Fruit fly (Drosophila melanogaster) whole organism, embryonic: ENCODE data around the gene cd.

Source experiments
- Awh ChIP-seq: fragments of 200-800 bp; sonication (Bioruptor generic); IDR thresholded peaks from 2 replicates; pipeline ENCODE4, ENCODE4 v1.3.6; 2022; ENCODE audit warnings: missing biosample characterization, missing genetic modification characterization
- B-H1 ChIP-seq: fragments of 200-800 bp; sonication (Bioruptor generic); IDR thresholded peaks from 3 replicates; pipeline ENCODE4 v1.3.6; 2022; ENCODE audit warnings: missing biosample characterization, missing genetic modification characterization
- B-H2 ChIP-seq: fragments of 200-800 bp; sonication (Bioruptor generic); optimal IDR thresholded peaks from 2 replicates; lab custom pipeline; 2018; ENCODE audit warnings: missing biosample characterization, mild to moderate bottlenecking, missing genetic modification characterization
- CG10654 ChIP-seq: fragments of 200-800 bp; sonication (Bioruptor generic); optimal IDR thresholded peaks from 2 replicates; lab custom pipeline; 2016; ENCODE audit warnings: missing biosample characterization, missing genetic modification characterization
- CG14710 ChIP-seq: fragments of 200-800 bp; sonication (Bioruptor generic); optimal IDR thresholded peaks from 3 replicates; lab custom pipeline; 2019; ENCODE audit warnings: missing biosample characterization, mild to moderate bottlenecking, missing genetic modification characterization, moderate library complexity
- CG15011 ChIP-seq: fragments of 200-800 bp; sonication (Bioruptor generic); optimal IDR thresholded peaks from 3 replicates; lab custom pipeline; 2018; ENCODE audit warnings: missing biosample characterization, mild to moderate bottlenecking, missing genetic modification characterization
- CG16779 ChIP-seq: fragments of 200-800 bp; sonication (Bioruptor generic); IDR thresholded peaks from 2 replicates; pipeline ENCODE4 v1.3.6; 2022; ENCODE audit warnings: missing biosample characterization, missing genetic modification characterization
- CG16815 ChIP-seq: fragments of 200-800 bp; sonication (Bioruptor generic); optimal IDR thresholded peaks from 3 replicates; lab custom pipeline; 2017; ENCODE audit warnings: missing biosample characterization, mild to moderate bottlenecking, missing genetic modification characterization
- CG17912 ChIP-seq: fragments of 200-800 bp; sonication (Bioruptor generic); optimal IDR thresholded peaks from 2 replicates; lab custom pipeline; 2018; ENCODE audit warnings: missing biosample characterization, mild to moderate bottlenecking, missing genetic modification characterization
- CG18764 ChIP-seq: fragments of 200-800 bp; sonication (Bioruptor generic); optimal IDR thresholded peaks from 3 replicates; lab custom pipeline; 2016; ENCODE audit warnings: missing biosample characterization, missing genetic modification characterization
- CG2116 ChIP-seq: fragments of 200-800 bp; sonication (Bioruptor generic); optimal IDR thresholded peaks from 3 replicates; lab custom pipeline; 2018; ENCODE audit warnings: missing biosample characterization, mild to moderate bottlenecking, missing genetic modification characterization
- CG2202 ChIP-seq: fragments of 200-800 bp; sonication (Bioruptor generic); optimal IDR thresholded peaks from 2 replicates; lab custom pipeline; 2018; ENCODE audit warnings: missing biosample characterization, mild to moderate bottlenecking, missing genetic modification characterization
- CG3065 ChIP-seq: fragments of 200-800 bp; sonication (Bioruptor generic); optimal IDR thresholded peaks from 2 replicates; lab custom pipeline; 2016; ENCODE audit warnings: missing biosample characterization, missing genetic modification characterization
- CG32772 ChIP-seq: fragments of 200-800 bp; sonication (Bioruptor generic); IDR thresholded peaks from 2 replicates; pipeline ENCODE4 v1.3.6; 2022; ENCODE audit warnings: missing biosample characterization, missing genetic modification characterization
- CG3407 ChIP-seq: fragments of 200-800 bp; sonication (Bioruptor generic); optimal IDR thresholded peaks from 2 replicates; lab custom pipeline; 2018; ENCODE audit warnings: missing biosample characterization, mild to moderate bottlenecking, missing genetic modification characterization
- CG34422 ChIP-seq: fragments of 200-800 bp; sonication (Bioruptor generic); IDR thresholded peaks from 3 replicates; pipeline ENCODE4 v1.3.6; 2022; ENCODE audit warnings: missing biosample characterization, missing genetic modification characterization
- CG3726 ChIP-seq: fragments of 200-800 bp; sonication (Bioruptor generic); IDR thresholded peaks from 3 replicates; pipeline ENCODE4, ENCODE4 v1.3.6; 2022; ENCODE audit warnings: missing biosample characterization, missing genetic modification characterization
- CG4424 ChIP-seq: fragments of 200-800 bp; sonication (Bioruptor generic); optimal IDR thresholded peaks from 3 replicates; lab custom pipeline; 2016; ENCODE audit warnings: missing biosample characterization, missing genetic modification characterization
- CG4617 ChIP-seq: fragments of 200-800 bp; sonication (Bioruptor generic); optimal IDR thresholded peaks from 3 replicates; lab custom pipeline; 2016; ENCODE audit warnings: missing biosample characterization, missing genetic modification characterization, borderline replicate concordance
- CG6683 ChIP-seq: fragments of 200-800 bp; sonication (Bioruptor generic); optimal IDR thresholded peaks from 2 replicates; lab custom pipeline; 2017; ENCODE audit warnings: missing biosample characterization, mild to moderate bottlenecking, missing genetic modification characterization, missing genetic modification reagents
- CG7357 ChIP-seq: fragments of 200-800 bp; sonication (Bioruptor generic); IDR thresholded peaks from 3 replicates; pipeline ENCODE4 v1.3.6; 2022; ENCODE audit warnings: missing biosample characterization, missing genetic modification characterization
- CG7928 ChIP-seq: fragments of 200-800 bp; sonication (Bioruptor generic); optimal IDR thresholded peaks from 2 replicates; lab custom pipeline; 2017; ENCODE audit warnings: missing biosample characterization, mild to moderate bottlenecking, missing genetic modification characterization
- CG8359 ChIP-seq: fragments of 200-800 bp; sonication (Bioruptor generic); optimal IDR thresholded peaks from 2 replicates; lab custom pipeline; 2017; ENCODE audit warnings: missing biosample characterization, mild to moderate bottlenecking, missing genetic modification characterization, borderline replicate concordance
- Chrac-16 ChIP-seq: fragments of 200-800 bp; sonication (Bioruptor generic); optimal IDR thresholded peaks from 3 replicates; lab custom pipeline; 2016; ENCODE audit warnings: missing biosample characterization, missing genetic modification characterization
- E2f2 ChIP-seq: fragments of 200-800 bp; sonication (Bioruptor generic); IDR thresholded peaks from 2 replicates; pipeline ENCODE4 v1.3.6; 2022; ENCODE audit warnings: missing biosample characterization, missing genetic modification characterization
- Fer3 ChIP-seq: fragments of 200-800 bp; sonication (Bioruptor generic); optimal IDR thresholded peaks from 2 replicates; lab custom pipeline; 2018; ENCODE audit warnings: missing biosample characterization, mild to moderate bottlenecking, missing genetic modification characterization, moderate library complexity
- HLH4C ChIP-seq: fragments of 200-800 bp; sonication (Bioruptor generic); IDR thresholded peaks from 3 replicates; pipeline ENCODE4 v1.3.6; 2022; ENCODE audit warnings: missing biosample characterization, missing genetic modification characterization; ENCODE audit not compliant: partially characterized antibody
- Hand ChIP-seq: fragments of 200-800 bp; sonication (Bioruptor generic); optimal IDR thresholded peaks from 2 replicates; lab custom pipeline; 2017; ENCODE audit warnings: mild to moderate bottlenecking, missing biosample characterization, missing genetic modification reagents, missing genetic modification characterization
- Hmr ChIP-seq: fragments of 200-800 bp; sonication (Bioruptor generic); optimal IDR thresholded peaks from 3 replicates; lab custom pipeline; 2017; ENCODE audit warnings: mild to moderate bottlenecking, missing biosample characterization, missing genetic modification reagents, missing genetic modification characterization
- MESR4 ChIP-seq: fragments of 200-800 bp; sonication (Bioruptor generic); optimal IDR thresholded peaks from 2 replicates; lab custom pipeline; 2018; ENCODE audit warnings: missing biosample characterization, mild to moderate bottlenecking, missing genetic modification characterization, moderate library complexity
- Mad ChIP-seq: fragments of 200-800 bp; sonication (Bioruptor generic); optimal IDR thresholded peaks from 2 replicates; lab custom pipeline; 2016; ENCODE audit warnings: missing biosample characterization, missing genetic modification characterization
- NK7.1 ChIP-seq: fragments of 200-800 bp; sonication (Bioruptor generic); optimal IDR thresholded peaks from 3 replicates; lab custom pipeline; 2016; ENCODE audit warnings: missing biosample characterization, missing genetic modification characterization
- Scr ChIP-seq: fragments of 200-800 bp; sonication (Bioruptor generic); IDR thresholded peaks from 2 replicates; pipeline ENCODE4 v1.3.6; 2022; ENCODE audit warnings: missing biosample characterization, missing genetic modification characterization; ENCODE audit not compliant: partially characterized antibody
- Side ChIP-seq: fragments of 200-800 bp; sonication (Bioruptor generic); optimal IDR thresholded peaks from 2 replicates; lab custom pipeline; 2016; ENCODE audit warnings: missing biosample characterization, missing genetic modification characterization
- Six4 ChIP-seq: fragments of 200-800 bp; sonication (Bioruptor generic); optimal IDR thresholded peaks from 2 replicates; lab custom pipeline; 2016; ENCODE audit warnings: missing biosample characterization, missing genetic modification characterization
- Sry-δ ChIP-seq: fragments of 200-800 bp; sonication (Bioruptor generic); optimal IDR thresholded peaks from 2 replicates; lab custom pipeline; 2016; ENCODE audit warnings: missing biosample characterization, missing genetic modification characterization
- ash1 ChIP-seq: fragments of 200-800 bp; sonication (Bioruptor generic); optimal IDR thresholded peaks from 2 replicates; lab custom pipeline; 2018; ENCODE audit warnings: missing biosample characterization, mild to moderate bottlenecking, missing genetic modification characterization
- crp ChIP-seq, 2 experiments: fragments of 200-800 bp; sonication (Bioruptor generic); optimal IDR thresholded peaks; 2 replicates in 1 of 2; 3 replicates in 1 of 2; lab custom pipeline; 2017; ENCODE audit warnings: missing biosample characterization in 2 of 2, missing genetic modification characterization in 2 of 2, mild to moderate bottlenecking in 1 of 2, moderate library complexity in 1 of 2
- cwo ChIP-seq: fragments of 200-800 bp; sonication (Bioruptor generic); optimal IDR thresholded peaks from 3 replicates; lab custom pipeline; 2017; ENCODE audit warnings: missing biosample characterization, missing genetic modification characterization, mild to moderate bottlenecking, moderate library complexity, missing genetic modification reagents
- dimm ChIP-seq: fragments of 200-800 bp; sonication (Bioruptor generic); IDR thresholded peaks from 2 replicates; pipeline ENCODE4 v1.3.6; 2022; ENCODE audit warnings: missing biosample characterization, missing genetic modification characterization
- ftz-f1 ChIP-seq: fragments of 200-800 bp; sonication (Bioruptor generic); optimal IDR thresholded peaks from 2 replicates; lab custom pipeline; 2016; ENCODE audit warnings: missing biosample characterization, missing genetic modification characterization
- gfzf ChIP-seq: fragments of 200-800 bp; sonication (Bioruptor generic); optimal IDR thresholded peaks from 2 replicates; lab custom pipeline; 2016; ENCODE audit warnings: missing biosample characterization, mild to moderate bottlenecking, missing genetic modification characterization, moderate library complexity
- grn ChIP-seq: fragments of 200-800 bp; sonication (Bioruptor generic); optimal IDR thresholded peaks from 3 replicates; lab custom pipeline; 2017; ENCODE audit warnings: missing biosample characterization, missing genetic modification characterization
- ham ChIP-seq: fragments of 200-800 bp; sonication (Bioruptor generic); IDR thresholded peaks from 2 replicates; pipeline ENCODE4 v1.3.6; 2022; ENCODE audit warnings: missing biosample characterization, missing genetic modification characterization
- hbn ChIP-seq: fragments of 200-800 bp; sonication (Bioruptor generic); IDR thresholded peaks from 2 replicates; pipeline ENCODE4 v1.3.6; 2022; ENCODE audit warnings: missing biosample characterization, missing genetic modification characterization; ENCODE audit not compliant: partially characterized antibody
- nmo ChIP-seq: fragments of 200-800 bp; sonication (Bioruptor generic); optimal IDR thresholded peaks from 2 replicates; lab custom pipeline; 2018; ENCODE audit warnings: missing biosample characterization, mild to moderate bottlenecking, missing genetic modification characterization, moderate library complexity
- pan ChIP-seq, 4 experiments: fragments of >200 bp in 3 of 4; fragments of 200-800 bp in 1 of 4; sonication (Bioruptor generic) in 1 of 4; optimal IDR thresholded peaks in 3 of 4; IDR thresholded peaks in 1 of 4; 2 replicates each; pipeline versions ENCODE4 v1.3.6 to Lab custom; 2017 to 2022; ENCODE audit warnings: missing biosample characterization in 2 of 4, missing genetic modification characterization in 2 of 4, mixed read lengths in 1 of 4
- psq ChIP-seq: fragments of 200-800 bp; sonication (Bioruptor generic); optimal IDR thresholded peaks from 2 replicates; lab custom pipeline; 2017; ENCODE audit warnings: missing biosample characterization, missing genetic modification characterization
- sug ChIP-seq: fragments of 200-800 bp; optimal IDR thresholded peaks from 2 replicates; lab custom pipeline; 2019; ENCODE audit warnings: missing biosample characterization, mild to moderate bottlenecking, missing genetic modification characterization, moderate library complexity
- trem ChIP-seq: fragments of 200-800 bp; optimal IDR thresholded peaks from 3 replicates; lab custom pipeline; 2019; ENCODE audit warnings: missing biosample characterization, mild to moderate bottlenecking, missing genetic modification characterization, moderate library complexity

The cd gene

DNA sequence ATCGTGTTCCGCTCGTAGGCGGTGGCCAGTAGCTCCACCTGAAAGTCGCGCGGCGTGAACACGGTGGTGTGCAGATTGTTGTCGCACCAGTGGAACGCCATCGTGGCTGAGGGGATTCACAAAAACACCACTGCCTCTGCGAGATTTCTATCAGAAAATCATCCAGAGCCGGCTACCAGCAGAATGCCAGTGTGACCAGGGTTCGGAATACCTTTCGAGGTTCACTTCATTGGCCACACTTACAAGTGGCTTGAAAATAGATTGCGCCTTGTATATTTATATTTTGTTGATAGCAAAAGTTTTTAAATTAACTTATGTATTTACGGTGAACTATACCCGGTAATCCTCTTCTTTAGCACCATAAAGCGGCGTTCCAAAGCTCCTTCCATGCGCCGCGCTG lies 46.2 kb downstream of the cd start, which contains the start of the genes Dcr-1 and CG6985 (continued):
- TF ChIP-seq CG4617 (peak; percentile 56), dimm (GFP tag; lab: Robert Waterston, UW) (no peak), Sry-δ (GFP tag; lab: Kevin White, UChicago) (no peak), ash1 (GFP tag; lab: Kevin White, UChicago) (no peak), CG16815 (GFP tag; lab: Kevin White, UChicago) (no peak), cwo (no peak), CG4424 (no peak), Scr (peak; percentile 32), B-H2 (GFP tag; lab: Kevin White, UChicago) (no peak), NK7.1 (GFP tag; lab: Kevin White, UChicago) (no peak), sug (tag; lab: Kevin White, UChicago) (no peak), hbn (peak; percentile 28; the same call in 1 of the 2 replicates), CG14710 (tag; lab: Kevin White, UChicago) (peak; percentile 50), psq (GFP tag; lab: Kevin White, UChicago) (no peak), MESR4 (GFP tag; lab: Kevin White, UChicago) (peak; percentile 53), grn (peak; percentile 56), pan (optimal IDR thresholded peaks at IDR 0.05; lab: Kevin White, UChicago) (no peak), pan (GFP tag; optimal IDR thresholded peaks at IDR 0.05 in 1 of 2, IDR thresholded peaks at IDR 0.05 in 1 of 2) (no peak), CG7357 (GFP tag; lab: Robert Waterston, UW) (no peak), HLH4C (GFP tag; lab: Robert Waterston, UW) (no peak), CG15011 (GFP tag; lab: Kevin White, UChicago) (no peak), CG3726 (no peak), Side (GFP tag; lab: Kevin White, UChicago) (no peak), Fer3 (no peak), Chrac-16 (GFP tag; lab: Kevin White, UChicago) (no peak), Awh (no peak), E2f2 (peak; percentile 81), CG3407 (no peak)

DNA sequence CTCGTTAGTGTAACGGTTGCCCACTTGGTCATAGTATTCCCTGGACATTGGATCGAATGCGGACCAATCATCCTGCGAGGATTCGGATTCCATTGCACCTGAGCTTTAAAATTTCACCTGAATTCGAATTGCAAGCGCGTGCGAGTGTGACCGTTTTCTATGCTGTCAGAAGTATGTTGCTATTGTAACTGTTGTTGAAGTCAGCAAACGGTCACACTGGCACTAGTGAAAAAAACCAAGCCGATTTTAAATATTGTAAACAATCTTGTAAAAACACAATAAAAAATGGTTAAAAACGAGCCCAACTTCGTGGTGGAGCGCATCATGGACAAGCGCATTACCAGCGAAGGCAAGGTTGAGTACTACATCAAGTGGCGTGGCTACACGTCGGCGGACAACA lies 50.7 kb downstream of the cd start, which contains the start of the genes vret and HP1c:
Gene vret (minus strand): TSS at position 150 of the 400 bp plus-strand sequence.
Gene HP1c (plus strand): TSS at position 189 of the 400 bp plus-strand sequence.
- TF ChIP-seq CG34422 (GFP tag; lab: Robert Waterston, UW) (peak; percentile 31; the same call in 1 of the 3 replicates), Six4 (GFP tag; lab: Kevin White, UChicago) (no peak), Fer3 (no peak), CG10654 (GFP tag; lab: Kevin White, UChicago) (no peak), Chrac-16 (GFP tag; lab: Kevin White, UChicago) (no peak), Hand (GFP tag; lab: Kevin White, UChicago) (no peak), Mad (GFP tag; lab: Kevin White, UChicago) (no peak), nmo (GFP tag; lab: Kevin White, UChicago) (peak; percentile 7), crp (GFP tag; optimal IDR thresholded peaks at IDR 0.05; lab: Kevin White, UChicago) (peak in 1 of 2 experiments; percentile 52), CG32772 (GFP tag; lab: Robert Waterston, UW) (no peak), CG16779 (GFP tag; lab: Robert Waterston, UW) (no peak), CG17912 (no peak), ham (no peak), CG14710 (tag; lab: Kevin White, UChicago) (peak; percentile 95), Hmr (GFP tag; lab: Kevin White, UChicago) (no peak), ftz-f1 (GFP tag; lab: Kevin White, UChicago) (no peak), gfzf (GFP tag; lab: Kevin White, UChicago) (peak; percentile 83), CG8359 (GFP tag; lab: Kevin White, UChicago) (no peak), trem (tag; lab: Kevin White, UChicago) (peak; percentile 53), CG2202 (no peak), CG7928 (GFP tag; lab: Kevin White, UChicago) (no peak), CG4617 (peak; percentile 69), CG6683 (GFP tag; lab: Kevin White, UChicago) (no peak), E2f2 (peak; percentile 90), B-H1 (GFP tag; lab: Robert Waterston, UW) (no peak), CG3065 (GFP tag; lab: Kevin White, UChicago) (no peak), CG2116 (GFP tag; lab: Kevin White, UChicago) (peak; percentile 43), CG18764 (no peak)
